Worm (Caenorhabditis elegans): ENCODE data around the gene cyd-1.
A peak's percentile ranks its signal among the peaks of the same experiment; 100 is the strongest.

cyd-1 gene

DNA sequence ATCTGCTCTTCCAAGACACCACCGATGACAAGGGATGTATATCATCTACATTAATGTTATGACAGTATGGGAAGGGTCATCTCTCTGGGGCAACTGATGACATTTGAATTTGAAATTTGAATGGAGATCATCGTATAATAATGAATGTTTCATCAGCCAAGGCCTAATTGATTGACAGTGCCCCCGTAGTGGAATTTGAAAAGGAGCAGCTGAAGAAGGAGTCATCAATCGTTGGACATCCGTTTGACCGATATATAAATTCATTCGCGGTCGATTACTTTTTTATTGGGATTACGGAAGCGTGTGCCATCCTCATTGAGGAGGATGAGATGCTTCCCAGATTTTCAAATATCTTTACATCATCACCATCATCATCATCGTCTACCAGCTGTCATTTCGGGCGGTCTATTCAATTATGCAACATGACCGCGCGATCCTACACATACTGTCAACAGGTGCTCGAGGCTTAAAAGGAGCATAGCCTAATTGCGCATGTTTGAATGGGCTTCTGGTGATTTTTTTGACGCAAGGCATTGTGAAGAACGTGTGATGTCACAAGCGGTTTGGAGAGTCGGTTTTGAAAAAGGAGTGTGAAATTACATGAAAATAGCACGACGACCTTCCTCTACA, 10.7 kb downstream of the cyd-1 start:
- TF ChIP-seq efl-1 (optimal IDR thresholded peaks at IDR 0.05) (no peak), efl-1 (GFP tag; optimal IDR thresholded peaks at IDR 0.05 in 1 of 2) (no peak), nhr-47 (tag; optimal IDR thresholded peaks at IDR 0.05) (no peak), ceh-8 (GFP tag; optimal IDR thresholded peaks at IDR 0.05) (no peak), lin-13 (GFP tag; optimal IDR thresholded peaks at IDR 0.05) (no peak), efl-3 (GFP tag; optimal IDR thresholded peaks at IDR 0.05) (no peak), ceh-63 (GFP tag; optimal IDR thresholded peaks at IDR 0.05) (no peak), ztf-11 (tag; optimal IDR thresholded peaks at IDR 0.05) (peak in 1 of 2 experiments; percentile 68), nhr-84 (tag; optimal IDR thresholded peaks at IDR 0.05) (no peak), nhr-12 (tag; optimal IDR thresholded peaks at IDR 0.05) (no peak), lir-3 (tag; optimal IDR thresholded peaks at IDR 0.05; ENCODE audit: poor library complexity) (no peak), skn-1 (tag; optimal IDR thresholded peaks at IDR 0.05) (no peak), egl-27 (tag; optimal IDR thresholded peaks at IDR 0.05) (no peak), unc-86 (tag; optimal IDR thresholded peaks at IDR 0.05) (peak; percentile 22)

ce11 chrII:12991594-12991993, 11.2 kb downstream of the cyd-1 start:
- no peak for TF ChIP-seq swsn-7 (tag; optimal IDR thresholded peaks at IDR 0.05)
- TF ChIP-seq rnt-1 (tag; optimal IDR thresholded peaks at IDR 0.05): peak; percentile 22
- peak; percentile 31 for TF ChIP-seq blmp-1 (tag; optimal IDR thresholded peaks at IDR 0.05)
- TF ChIP-seq nhr-85 (tag): peak; percentile 90
- peak; percentile 62 for TF ChIP-seq lin-14 (GFP tag; optimal IDR thresholded peaks at IDR 0.05)
- TF ChIP-seq vab-15 (tag; optimal IDR thresholded peaks at IDR 0.05): no peak
- TF ChIP-seq nhr-84 (tag; optimal IDR thresholded peaks at IDR 0.05): no peak
- TF ChIP-seq efl-1 (optimal IDR thresholded peaks at IDR 0.05): no peak
- peak in 1 of 2 experiments; percentile 49 for TF ChIP-seq efl-1 (GFP tag; optimal IDR thresholded peaks at IDR 0.05 in 1 of 2)

ce11 chrII:12992193-12992592, 11.8 kb downstream of the cyd-1 start:
- no peak for TF ChIP-seq nhr-20 (tag; optimal IDR thresholded peaks at IDR 0.05)
- TF ChIP-seq unc-98 (GFP tag; IDR thresholded peaks at IDR 0.05): no peak
- no peak for TF ChIP-seq nhr-19 (GFP tag; conservative IDR thresholded peaks at IDR 0.05)
- no peak for TF ChIP-seq C16A3.4 (tag; optimal IDR thresholded peaks at IDR 0.05)
- TF ChIP-seq efl-1 (optimal IDR thresholded peaks at IDR 0.05): no peak
- TF ChIP-seq efl-1 (GFP tag; optimal IDR thresholded peaks at IDR 0.05 in 1 of 2): no peak
- no peak for TF ChIP-seq grh-1 (GFP tag; IDR thresholded peaks at IDR 0.05)
- TF ChIP-seq alr-1 (tag; optimal IDR thresholded peaks at IDR 0.05; ENCODE audit: borderline replicate concordance): no peak
- TF ChIP-seq nhr-47 (tag; optimal IDR thresholded peaks at IDR 0.05): no peak
- TF ChIP-seq mab-9 (GFP tag; IDR thresholded peaks at IDR 0.05): no peak
- TF ChIP-seq zag-1 (tag; optimal IDR thresholded peaks at IDR 0.05): no peak

DNA sequence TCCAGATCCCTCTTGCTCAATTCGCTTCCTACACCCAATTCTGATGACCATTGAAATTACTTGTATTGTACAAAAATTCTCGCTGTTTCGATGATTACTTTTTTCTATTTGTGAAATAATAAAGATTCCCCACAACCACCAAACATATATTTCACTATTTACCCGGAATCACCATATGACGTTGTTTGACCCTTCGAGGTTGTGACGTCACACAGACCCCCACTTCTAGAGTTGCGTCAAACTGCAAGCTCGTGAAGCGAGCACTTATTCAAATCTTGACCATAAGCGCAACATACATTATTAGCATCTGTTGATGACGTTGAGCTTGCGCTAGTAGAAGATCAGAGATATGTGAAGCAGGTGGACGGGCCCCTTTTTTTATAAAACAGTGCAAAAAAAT, 12.6 kb downstream of the cyd-1 start:
- TF ChIP-seq hlh-4 (tag; optimal IDR thresholded peaks at IDR 0.05) (no peak), nhr-71 (tag; optimal IDR thresholded peaks at IDR 0.05) (no peak), nhr-84 (tag; optimal IDR thresholded peaks at IDR 0.05) (no peak), Y116A8C.19 (tag; optimal IDR thresholded peaks at IDR 0.05; ENCODE audit: borderline replicate concordance) (no peak), lin-35 (GFP tag; optimal IDR thresholded peaks at IDR 0.05) (no peak), lin-13 (GFP tag; optimal IDR thresholded peaks at IDR 0.05) (no peak), ceh-82 (tag; optimal IDR thresholded peaks at IDR 0.05) (no peak), dsc-1 (tag; optimal IDR thresholded peaks at IDR 0.05) (no peak), nhr-47 (tag; optimal IDR thresholded peaks at IDR 0.05) (no peak), aly-2 (tag; optimal IDR thresholded peaks at IDR 0.05) (peak; percentile 48), alr-1 (tag; optimal IDR thresholded peaks at IDR 0.05; ENCODE audit: borderline replicate concordance) (no peak), nhr-85 (tag) (peak; percentile 45), dpl-1 (GFP tag; optimal IDR thresholded peaks at IDR 0.05) (no peak), mef-2 (tag; optimal IDR thresholded peaks at IDR 0.05) (no peak), efl-3 (GFP tag; optimal IDR thresholded peaks at IDR 0.05) (no peak)

All from whole organism, L1 larva.